Fruit fly (Drosophila melanogaster): ENCODE results near the gene CG17327.

dm6 chr3R:13032975-13033445, 35.5 kb upstream of the CG17327 start:
- TF ChIP-seq psq (optimal IDR thresholded peaks at IDR 0.05): no peak
- TF ChIP-seq Dll (optimal IDR thresholded peaks at IDR 0.05): no peak
